Worm (Caenorhabditis elegans): ENCODE data around the gene C03C10.5.

- TF ChIP-seq pha-4 (tag; optimal IDR thresholded peaks at IDR 0.05) (no peak), lin-39 (tag; optimal IDR thresholded peaks at IDR 0.05) (peak; percentile 30), pqm-1 (tag; optimal IDR thresholded peaks at IDR 0.05) (no peak), nhr-11 (tag; optimal IDR thresholded peaks at IDR 0.05) (no peak), ceh-82 (tag; optimal IDR thresholded peaks at IDR 0.05) (no peak), snpc-4 (tag; optimal IDR thresholded peaks at IDR 0.05) (no peak)
Measured at ce11 chrIII:4063724-4064123, 28.2 kb downstream of the C03C10.5 start.

Data from whole organism, L3 larva.